Worm (Caenorhabditis elegans) whole organism, L1 larva: ENCODE data around the gene T09D3.9.

ENCODE experiments used
- lin-13 ChIP-seq: fragments of 150-350 bp; optimal IDR thresholded peaks from 2 replicates; lab custom pipeline; 2014; ENCODE audit warnings: missing biosample characterization, missing genetic modification reagents, missing genetic modification characterization
- nhr-71 ChIP-seq: sonication (generic microtip); optimal IDR thresholded peaks from 2 replicates; lab custom pipeline; 2016; ENCODE audit warnings: mild to moderate bottlenecking, missing genetic modification characterization, moderate library complexity, missing compliant biosample characterization
- swsn-7 ChIP-seq: sonication (generic microtip); optimal IDR thresholded peaks from 2 replicates; lab custom pipeline; 2016; ENCODE audit warnings: missing genetic modification characterization, missing compliant biosample characterization
- tbx-2 ChIP-seq: sonication (generic microtip); optimal IDR thresholded peaks from 2 replicates; lab custom pipeline; 2016; ENCODE audit warnings: missing genetic modification characterization, missing compliant biosample characterization

DNA sequence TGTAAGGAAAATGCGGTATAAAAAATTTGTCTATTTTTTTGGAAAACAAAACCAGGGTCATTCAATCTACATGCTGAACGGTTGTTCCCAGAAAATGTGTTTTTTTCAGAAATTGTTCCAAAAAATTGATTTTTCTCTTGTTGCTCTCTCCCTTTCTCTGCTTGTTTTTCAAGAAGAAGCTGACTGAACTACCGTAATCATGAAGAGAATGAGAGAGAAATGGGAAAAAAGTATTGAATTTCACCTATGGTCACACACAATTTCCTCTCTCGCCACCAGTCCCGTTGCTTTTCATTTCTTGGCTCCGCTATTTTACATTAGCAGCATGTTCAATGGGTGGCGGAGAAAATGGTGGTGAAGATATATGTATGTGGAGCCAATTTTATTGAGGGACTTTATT lies 45.9 kb downstream of the T09D3.9 start:
- TF ChIP-seq lin-13 (GFP tag; lab: Kevin White, UChicago) (no peak), tbx-2 (tag; lab: Kevin White, UChicago) (no peak), swsn-7 (tag; lab: Kevin White, UChicago) (no peak), nhr-71 (tag; lab: Kevin White, UChicago) (no peak)
